Fruit fly (Drosophila melanogaster) whole organism, prepupa: Measurements from ENCODE around the gene BtbVII.

Experiments used
- Blimp-1 ChIP-seq: fragments of 200-800 bp; sonication (Bioruptor generic); optimal IDR thresholded peaks from 3 replicates; lab custom pipeline; 2017; ENCODE audit warnings: missing biosample characterization, missing genetic modification characterization, mild to moderate bottlenecking, moderate library complexity, missing genetic modification reagents
- CG10631 ChIP-seq: fragments of 200-800 bp; sonication (Bioruptor generic); optimal IDR thresholded peaks from 2 replicates; lab custom pipeline; 2016; ENCODE audit warnings: missing biosample characterization, missing genetic modification characterization
- CG10669 ChIP-seq: fragments of 200-800 bp; sonication (Bioruptor generic); optimal IDR thresholded peaks from 3 replicates; lab custom pipeline; 2018; ENCODE audit warnings: missing biosample characterization, mild to moderate bottlenecking, missing genetic modification characterization, moderate library complexity
- CG11294 ChIP-seq: fragments of 200-800 bp; sonication (Bioruptor generic); IDR thresholded peaks from 2 replicates; pipeline ENCODE4 v1.3.6; 2022; ENCODE audit warnings: missing biosample characterization, missing genetic modification characterization
- CG11762 ChIP-seq: fragments of 200-800 bp; sonication (Bioruptor generic); optimal IDR thresholded peaks from 3 replicates; lab custom pipeline; 2016; ENCODE audit warnings: missing biosample characterization, missing genetic modification characterization; ENCODE audit not compliant: insufficient read depth
- CG11902 ChIP-seq: fragments of 200-800 bp; sonication (Bioruptor generic); optimal IDR thresholded peaks from 3 replicates; lab custom pipeline; 2016; ENCODE audit warnings: missing biosample characterization, missing genetic modification characterization
- CG15336 ChIP-seq: fragments of 200-800 bp; sonication (Bioruptor generic); IDR thresholded peaks from 2 replicates; pipeline ENCODE4 v1.3.6; 2022; ENCODE audit warnings: missing biosample characterization, missing genetic modification characterization
- CG1621 ChIP-seq: fragments of 200-800 bp; sonication (Bioruptor generic); optimal IDR thresholded peaks from 3 replicates; lab custom pipeline; 2018; ENCODE audit warnings: missing biosample characterization, mild to moderate bottlenecking, missing genetic modification characterization
- CG16779 ChIP-seq: fragments of 200-800 bp; sonication (Bioruptor generic); optimal IDR thresholded peaks from 3 replicates; lab custom pipeline; 2017; ENCODE audit warnings: missing biosample characterization, mild to moderate bottlenecking, missing genetic modification characterization
- CG3032 ChIP-seq: fragments of 200-800 bp; optimal IDR thresholded peaks from 2 replicates; lab custom pipeline; 2019; ENCODE audit warnings: missing biosample characterization, mild to moderate bottlenecking, missing genetic modification characterization, moderate library complexity
- CG31627 ChIP-seq: fragments of 200-800 bp; sonication (Bioruptor generic); optimal IDR thresholded peaks from 3 replicates; lab custom pipeline; 2016; ENCODE audit warnings: missing biosample characterization, missing genetic modification characterization
- CG34406 ChIP-seq: fragments of 200-800 bp; sonication (Bioruptor generic); optimal IDR thresholded peaks from 3 replicates; lab custom pipeline; 2016; ENCODE audit warnings: missing biosample characterization, missing genetic modification characterization
- CG3919 ChIP-seq: fragments of 200-800 bp; sonication (Bioruptor generic); optimal IDR thresholded peaks from 3 replicates; lab custom pipeline; 2016; ENCODE audit warnings: missing biosample characterization, missing genetic modification characterization
- CG4318 ChIP-seq: fragments of 200-800 bp; sonication (Bioruptor generic); optimal IDR thresholded peaks from 3 replicates; lab custom pipeline; 2017; ENCODE audit warnings: missing biosample characterization, mild to moderate bottlenecking, missing genetic modification characterization
- CG6163 ChIP-seq: fragments of 200-800 bp; sonication (Bioruptor generic); IDR thresholded peaks from 3 replicates; pipeline ENCODE4 v1.3.6; 2022; ENCODE audit warnings: missing biosample characterization, missing genetic modification characterization
- CG6276 ChIP-seq: fragments of 200-800 bp; sonication (Bioruptor generic); optimal IDR thresholded peaks from 2 replicates; lab custom pipeline; 2017; ENCODE audit warnings: missing biosample characterization, mild to moderate bottlenecking, missing genetic modification characterization
- CG6792 ChIP-seq: fragments of 200-800 bp; sonication (Bioruptor generic); optimal IDR thresholded peaks from 3 replicates; lab custom pipeline; 2016; ENCODE audit warnings: missing biosample characterization, missing genetic modification characterization
- CG6808 ChIP-seq: fragments of 200-800 bp; sonication (Bioruptor generic); optimal IDR thresholded peaks from 3 replicates; lab custom pipeline; 2017; ENCODE audit warnings: missing biosample characterization, missing genetic modification characterization, mild to moderate bottlenecking, moderate library complexity, missing genetic modification reagents
- CG6854 ChIP-seq: fragments of 200-800 bp; sonication (Bioruptor generic); optimal IDR thresholded peaks from 2 replicates; lab custom pipeline; 2017; ENCODE audit warnings: missing biosample characterization, mild to moderate bottlenecking, missing genetic modification characterization
- CG7368 ChIP-seq: fragments of 200-800 bp; sonication (Bioruptor generic); optimal IDR thresholded peaks from 3 replicates; lab custom pipeline; 2016; ENCODE audit warnings: missing biosample characterization, missing genetic modification characterization
- CG8119 ChIP-seq: fragments of 200-800 bp; sonication (Bioruptor generic); IDR thresholded peaks from 3 replicates; pipeline ENCODE4 v1.3.6; 2022; ENCODE audit warnings: missing biosample characterization, missing genetic modification characterization
- Eip75B ChIP-seq: fragments of 200-800 bp; sonication (Bioruptor generic); optimal IDR thresholded peaks from 3 replicates; lab custom pipeline; 2016; ENCODE audit warnings: missing biosample characterization, missing genetic modification characterization
- Eip78C ChIP-seq: fragments of 200-800 bp; sonication (Bioruptor generic); peaks from one replicate; lab custom pipeline; 2016; ENCODE audit warnings: missing biosample characterization, missing genetic modification characterization
- Eip93F ChIP-seq: fragments of 200-800 bp; sonication (Bioruptor generic); optimal IDR thresholded peaks from 2 replicates; lab custom pipeline; 2016; ENCODE audit warnings: missing biosample characterization, mild to moderate bottlenecking, missing genetic modification characterization
- Ets21C ChIP-seq: fragments of 200-800 bp; sonication (Bioruptor generic); optimal IDR thresholded peaks from 3 replicates; lab custom pipeline; 2016; ENCODE audit warnings: missing biosample characterization, missing genetic modification characterization
- Gug ChIP-seq: fragments of 200-800 bp; sonication (Bioruptor generic); IDR thresholded peaks from 2 replicates; pipeline ENCODE4 v1.3.6; 2022; ENCODE audit warnings: missing biosample characterization, missing genetic modification characterization
- Hr38 ChIP-seq: sonication (Bioruptor generic); optimal IDR thresholded peaks from 2 replicates; lab custom pipeline; 2016; ENCODE audit warnings: missing biosample characterization, missing genetic modification characterization
- Hr39 ChIP-seq: fragments of 200-800 bp; sonication (Bioruptor generic); optimal IDR thresholded peaks from 2 replicates; lab custom pipeline; 2016; ENCODE audit warnings: missing biosample characterization, missing genetic modification characterization
- Hr4 ChIP-seq: fragments of 200-800 bp; sonication (Bioruptor generic); optimal IDR thresholded peaks from 3 replicates; lab custom pipeline; 2016; ENCODE audit warnings: missing biosample characterization, missing genetic modification characterization
- Lpt ChIP-seq: fragments of 200-800 bp; sonication (Bioruptor generic); optimal IDR thresholded peaks from 3 replicates; lab custom pipeline; 2016; ENCODE audit warnings: missing biosample characterization, missing genetic modification characterization
- Met ChIP-seq: fragments of 200-800 bp; sonication (Bioruptor generic); optimal IDR thresholded peaks from 3 replicates; lab custom pipeline; 2016; ENCODE audit warnings: missing biosample characterization, missing genetic modification characterization
- OdsH ChIP-seq: fragments of 200-800 bp; sonication (Bioruptor generic); optimal IDR thresholded peaks from 3 replicates; lab custom pipeline; 2016; ENCODE audit warnings: missing biosample characterization, missing genetic modification characterization
- Smox ChIP-seq: fragments of 200-800 bp; sonication (Bioruptor generic); optimal IDR thresholded peaks from 3 replicates; lab custom pipeline; 2016; ENCODE audit warnings: missing biosample characterization, missing genetic modification characterization
- Sox102F ChIP-seq: fragments of 200-800 bp; sonication (Bioruptor generic); optimal IDR thresholded peaks from 2 replicates; lab custom pipeline; 2016; ENCODE audit warnings: missing biosample characterization, mild to moderate bottlenecking, missing genetic modification characterization
- Sox14 ChIP-seq: fragments of 200-800 bp; sonication (Bioruptor generic); optimal IDR thresholded peaks from 3 replicates; lab custom pipeline; 2016; ENCODE audit warnings: missing biosample characterization, missing genetic modification characterization
- dac ChIP-seq: fragments of 200-800 bp; sonication (Bioruptor generic); optimal IDR thresholded peaks from 2 replicates; lab custom pipeline; 2017; ENCODE audit warnings: missing biosample characterization, mild to moderate bottlenecking, missing genetic modification characterization
- dsx ChIP-seq: fragments of 200-800 bp; optimal IDR thresholded peaks from 3 replicates; lab custom pipeline; 2019; ENCODE audit warnings: missing biosample characterization, mild to moderate bottlenecking, missing genetic modification characterization, moderate library complexity; ENCODE audit not compliant: poor library complexity, severe bottlenecking
- esn ChIP-seq: fragments of 200-800 bp; sonication (Bioruptor generic); optimal IDR thresholded peaks from 2 replicates; lab custom pipeline; 2016; ENCODE audit warnings: missing biosample characterization, mild to moderate bottlenecking, missing genetic modification characterization, moderate library complexity
- fd59A ChIP-seq: fragments of 200-800 bp; sonication (Bioruptor generic); optimal IDR thresholded peaks from 2 replicates; lab custom pipeline; 2017; ENCODE audit warnings: missing biosample characterization, mild to moderate bottlenecking, missing genetic modification characterization, missing genetic modification reagents
- fd85E ChIP-seq: fragments of 200-800 bp; sonication (Bioruptor generic); optimal IDR thresholded peaks from 3 replicates; lab custom pipeline; 2016; ENCODE audit warnings: missing biosample characterization, missing genetic modification characterization
- fkh ChIP-seq: fragments of 200-800 bp; sonication (Bioruptor generic); optimal IDR thresholded peaks from 3 replicates; lab custom pipeline; 2017; ENCODE audit warnings: missing biosample characterization, mild to moderate bottlenecking, missing genetic modification characterization, moderate library complexity
- lz ChIP-seq: fragments of 200-800 bp; sonication (Bioruptor generic); optimal IDR thresholded peaks from 3 replicates; lab custom pipeline; 2016; ENCODE audit warnings: missing biosample characterization, missing genetic modification characterization
- pdm3 ChIP-seq: fragments of 200-800 bp; sonication (Bioruptor generic); optimal IDR thresholded peaks from 3 replicates; lab custom pipeline; 2016; ENCODE audit warnings: missing biosample characterization, missing genetic modification characterization
- ss ChIP-seq, 2 experiments: fragments of 200-800 bp; sonication (Bioruptor generic); optimal IDR thresholded peaks; 2 replicates in 1 of 2; 3 replicates in 1 of 2; lab custom pipeline; 2017 to 2018; ENCODE audit warnings: mild to moderate bottlenecking in 2 of 2, missing biosample characterization in 2 of 2, missing genetic modification characterization in 2 of 2, moderate library complexity in 1 of 2
- svp ChIP-seq: fragments of 200-800 bp; sonication (Bioruptor generic); peaks from one replicate; lab custom pipeline; 2016; ENCODE audit warnings: missing biosample characterization, missing genetic modification characterization
- topi ChIP-seq: fragments of 200-800 bp; sonication (Bioruptor generic); optimal IDR thresholded peaks from 3 replicates; lab custom pipeline; 2016; ENCODE audit warnings: missing biosample characterization, missing genetic modification characterization
- vri ChIP-seq: fragments of 200-800 bp; sonication (Bioruptor generic); optimal IDR thresholded peaks from 3 replicates; lab custom pipeline; 2016; ENCODE audit warnings: missing biosample characterization, mild to moderate bottlenecking, missing genetic modification characterization

The BtbVII gene

DNA sequence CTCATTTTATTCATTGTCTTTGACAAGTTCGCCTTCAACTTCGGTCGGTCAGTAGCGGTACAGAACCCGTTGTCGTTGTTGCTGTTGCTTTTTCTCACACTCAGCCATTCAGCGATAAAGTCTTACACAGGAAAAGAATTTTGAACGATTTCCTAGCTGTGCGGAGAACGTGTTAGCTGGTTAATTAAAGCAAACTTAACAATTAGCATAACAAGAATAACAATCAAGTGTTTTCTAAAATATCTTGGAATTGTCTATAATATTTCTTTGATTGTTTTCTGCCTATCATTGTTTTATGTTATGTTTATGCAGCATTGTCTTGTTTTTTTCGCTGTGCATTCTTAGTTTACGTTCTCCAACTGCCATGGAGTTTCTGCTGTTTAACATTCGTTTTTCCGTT lies 42.3 kb upstream of the BtbVII start (continued):
- no peak for TF ChIP-seq Lpt (GFP tag; lab: Kevin White, UChicago)
- peak; percentile 33 for TF ChIP-seq CG4318 (GFP tag; lab: Kevin White, UChicago)
- peak; percentile 61 for TF ChIP-seq CG10669 (GFP tag; lab: Kevin White, UChicago)
- no peak for TF ChIP-seq fkh (GFP tag; lab: Kevin White, UChicago)
- TF ChIP-seq Eip75B (GFP tag; lab: Kevin White, UChicago), result peak; percentile 33
- TF ChIP-seq CG16779 (tag; lab: Kevin White, UChicago), result no peak
- peak; percentile 30 for TF ChIP-seq Sox14 (GFP tag; lab: Kevin White, UChicago)
- peak; percentile 63 for TF ChIP-seq dsx (GFP tag; lab: Kevin White, UChicago)
- 0 out of 3 replicates have a peak, but pooled peaks have one; percentile 26 for TF ChIP-seq CG6163
- TF ChIP-seq Eip78C, result peak; percentile 79
- TF ChIP-seq svp (GFP tag; lab: Kevin White, UChicago), result no peak
- TF ChIP-seq ss (GFP tag; optimal IDR thresholded peaks at IDR 0.05; lab: Kevin White, UChicago), result peak; percentile 35 to 61
- TF ChIP-seq CG11902 (GFP tag; lab: Kevin White, UChicago), result no peak
- TF ChIP-seq vri (GFP tag; lab: Kevin White, UChicago), result no peak

dm6 chr3L:3106908-3107821 lies 41.3 kb upstream of the BtbVII start, which contains the start of gene Cht7:
Cht7 (minus strand) TSS chr3L:3106958.
- TF ChIP-seq CG3032 (tag; lab: Kevin White, UChicago) (peak; percentile 90), Blimp-1 (peak; percentile 45), Smox (GFP tag; lab: Kevin White, UChicago) (peak; percentile 81), CG1621 (peak; percentile 91), CG34406 (GFP tag; lab: Kevin White, UChicago) (peak; percentile 88), CG11762 (GFP tag; lab: Kevin White, UChicago) (peak; percentile 82), CG15336 (GFP tag; lab: Robert Waterston, UW) (peak; percentile 96), Met (GFP tag; lab: Kevin White, UChicago) (peak; percentile 87), Sox102F (GFP tag; lab: Kevin White, UChicago) (peak; percentile 87), esn (GFP tag; lab: Kevin White, UChicago) (peak; percentile 89), CG6808 (GFP tag; lab: Kevin White, UChicago) (peak; percentile 88), Eip75B (GFP tag; lab: Kevin White, UChicago) (peak; percentile 89), Gug (peak; percentile 86), dac (GFP tag; lab: Kevin White, UChicago) (peak; percentile 93), Hr4 (peak; percentile 96), CG11294 (GFP tag; lab: Robert Waterston, UW) (peak; percentile 90), CG10631 (GFP tag; lab: Kevin White, UChicago) (peak; percentile 85), Eip78C (peak; percentile 98), Hr38 (no peak), lz (GFP tag; lab: Kevin White, UChicago) (peak; percentile 86), fd85E (GFP tag; lab: Kevin White, UChicago) (peak; percentile 44), fd59A (peak; percentile 87), OdsH (peak; percentile 94), pdm3 (peak; percentile 92), dsx (GFP tag; lab: Kevin White, UChicago) (peak; percentile 88), CG10669 (GFP tag; lab: Kevin White, UChicago) (peak; percentile 88), CG8119 (GFP tag; lab: Robert Waterston, UW) (peak; percentile 97), CG6792 (peak; percentile 89), topi (peak; percentile 87), Ets21C (GFP tag; lab: Kevin White, UChicago) (peak; percentile 37), CG3919 (GFP tag; lab: Kevin White, UChicago) (peak; percentile 91), CG4318 (GFP tag; lab: Kevin White, UChicago) (peak; percentile 94), CG6854 (GFP tag; lab: Kevin White, UChicago) (peak; percentile 60), CG6276 (GFP tag; lab: Kevin White, UChicago) (peak; percentile 93), Eip93F (GFP tag; lab: Kevin White, UChicago) (no peak), CG31627 (GFP tag; lab: Kevin White, UChicago) (peak; percentile 80), CG7368 (GFP tag; lab: Kevin White, UChicago) (peak; percentile 80), Hr39 (GFP tag; lab: Kevin White, UChicago) (peak; percentile 79)
